Worm (Caenorhabditis elegans): ENCODE results near the gene glf-1.

Gene glf-1

ce11 chrIV:5884500-5884899 is 1.1 kb upstream of the glf-1 start, which contains the start of gene H04M03.11:
Gene H04M03.11 (minus strand): TSS chrIV:5884600.
- TF ChIP-seq ztf-29 (GFP tag; IDR thresholded peaks at IDR 0.05) (no peak), med-1 (GFP tag; optimal IDR thresholded peaks at IDR 0.05; ENCODE audit: insufficient read depth) (no peak)

- TF ChIP-seq ref-1 (GFP tag; conservative IDR thresholded peaks at IDR 0.05), result no peak
- no peak for TF ChIP-seq tab-1 (GFP tag; IDR thresholded peaks at IDR 0.05)
- no peak for TF ChIP-seq T22C8.4 (GFP tag; IDR thresholded peaks at IDR 0.05)
- no peak for TF ChIP-seq cog-1 (tag; optimal IDR thresholded peaks at IDR 0.05)
- TF ChIP-seq med-1 (GFP tag; optimal IDR thresholded peaks at IDR 0.05; ENCODE audit: insufficient read depth), result no peak
- no peak for TF ChIP-seq ztf-23 (GFP tag; IDR thresholded peaks at IDR 0.05)
- no peak for TF ChIP-seq flt-1 (GFP tag; IDR thresholded peaks at IDR 0.05)
Measured at ce11 chrIV:5886605-5887004, 970 bp downstream of the glf-1 start.

ce11 chrIV:5891265-5891664 is 5.6 kb downstream of the glf-1 start, which contains the start of gene H04M03.3:
Gene H04M03.3 (plus strand): TSS chrIV:5891565.
- TF ChIP-seq T22C8.4 (GFP tag; IDR thresholded peaks at IDR 0.05) (no peak), med-1 (GFP tag; optimal IDR thresholded peaks at IDR 0.05; ENCODE audit: insufficient read depth) (no peak)

ce11 chrIV:5895190-5895589 is 9.6 kb downstream of the glf-1 start, which contains the start of gene nspb-6:
Gene nspb-6 (plus strand): TSS chrIV:5895490.
- TF ChIP-seq flt-1 (GFP tag; IDR thresholded peaks at IDR 0.05) (no peak), tab-1 (GFP tag; IDR thresholded peaks at IDR 0.05) (no peak), cog-1 (tag; optimal IDR thresholded peaks at IDR 0.05) (no peak), ztf-29 (GFP tag; IDR thresholded peaks at IDR 0.05) (no peak), T22C8.4 (GFP tag; IDR thresholded peaks at IDR 0.05) (no peak), ztf-23 (GFP tag; IDR thresholded peaks at IDR 0.05) (no peak), klf-2 (GFP tag; conservative IDR thresholded peaks at IDR 0.05) (no peak)

ce11 chrIV:5896341-5896740 is 10.7 kb downstream of the glf-1 start, which contains the start of gene pck-3:
Gene pck-3 (plus strand): TSS chrIV:5896641.
- no peak for TF ChIP-seq ztf-23 (GFP tag; IDR thresholded peaks at IDR 0.05)
- no peak for TF ChIP-seq T22C8.4 (GFP tag; IDR thresholded peaks at IDR 0.05)
- no peak for TF ChIP-seq tab-1 (GFP tag; IDR thresholded peaks at IDR 0.05)
- TF ChIP-seq ref-1 (GFP tag; conservative IDR thresholded peaks at IDR 0.05), result no peak
- TF ChIP-seq med-1 (GFP tag; optimal IDR thresholded peaks at IDR 0.05; ENCODE audit: insufficient read depth), result no peak
- TF ChIP-seq cog-1 (tag; optimal IDR thresholded peaks at IDR 0.05), result no peak
- TF ChIP-seq ztf-29 (GFP tag; IDR thresholded peaks at IDR 0.05), result no peak
- TF ChIP-seq klf-2 (GFP tag; conservative IDR thresholded peaks at IDR 0.05), result no peak
- no peak for TF ChIP-seq flt-1 (GFP tag; IDR thresholded peaks at IDR 0.05)

ce11 chrIV:5902730-5903129 is 17.1 kb downstream of the glf-1 start:
- TF ChIP-seq ztf-29 (GFP tag; IDR thresholded peaks at IDR 0.05) (no peak), cog-1 (tag; optimal IDR thresholded peaks at IDR 0.05) (no peak), T22C8.4 (GFP tag; IDR thresholded peaks at IDR 0.05) (no peak), tab-1 (GFP tag; IDR thresholded peaks at IDR 0.05) (no peak), flt-1 (GFP tag; IDR thresholded peaks at IDR 0.05) (no peak), klf-2 (GFP tag; conservative IDR thresholded peaks at IDR 0.05) (no peak), ztf-23 (GFP tag; IDR thresholded peaks at IDR 0.05) (no peak), ref-1 (GFP tag; conservative IDR thresholded peaks at IDR 0.05) (no peak), med-1 (GFP tag; optimal IDR thresholded peaks at IDR 0.05; ENCODE audit: insufficient read depth) (no peak)

- no peak for TF ChIP-seq med-1 (GFP tag; optimal IDR thresholded peaks at IDR 0.05; ENCODE audit: insufficient read depth)
- no peak for TF ChIP-seq T22C8.4 (GFP tag; IDR thresholded peaks at IDR 0.05)
- no peak for TF ChIP-seq ztf-29 (GFP tag; IDR thresholded peaks at IDR 0.05)
- no peak for TF ChIP-seq cog-1 (tag; optimal IDR thresholded peaks at IDR 0.05)
- no peak for TF ChIP-seq tab-1 (GFP tag; IDR thresholded peaks at IDR 0.05)
- TF ChIP-seq ztf-23 (GFP tag; IDR thresholded peaks at IDR 0.05), result no peak
- no peak for TF ChIP-seq ref-1 (GFP tag; conservative IDR thresholded peaks at IDR 0.05)
- no peak for TF ChIP-seq flt-1 (GFP tag; IDR thresholded peaks at IDR 0.05)
- TF ChIP-seq klf-2 (GFP tag; conservative IDR thresholded peaks at IDR 0.05), result no peak
Measured at ce11 chrIV:5903305-5903778, 17.7 kb downstream of the glf-1 start, which contains the start of gene H04M03.12. Gene H04M03.12 (minus strand): TSS chrIV:5903355.

- TF ChIP-seq ref-1 (GFP tag; conservative IDR thresholded peaks at IDR 0.05), result no peak
- no peak for TF ChIP-seq flt-1 (GFP tag; IDR thresholded peaks at IDR 0.05)
- no peak for TF ChIP-seq T22C8.4 (GFP tag; IDR thresholded peaks at IDR 0.05)
- TF ChIP-seq ztf-23 (GFP tag; IDR thresholded peaks at IDR 0.05), result no peak
- TF ChIP-seq cog-1 (tag; optimal IDR thresholded peaks at IDR 0.05), result no peak
- no peak for TF ChIP-seq ztf-29 (GFP tag; IDR thresholded peaks at IDR 0.05)
- no peak for TF ChIP-seq tab-1 (GFP tag; IDR thresholded peaks at IDR 0.05)
- TF ChIP-seq klf-2 (GFP tag; conservative IDR thresholded peaks at IDR 0.05), result no peak
- TF ChIP-seq med-1 (GFP tag; optimal IDR thresholded peaks at IDR 0.05; ENCODE audit: insufficient read depth), result no peak
Measured at ce11 chrIV:5915152-5915551, 29.5 kb downstream of the glf-1 start.

- no peak for TF ChIP-seq ref-1 (GFP tag; conservative IDR thresholded peaks at IDR 0.05)
- no peak for TF ChIP-seq ztf-23 (GFP tag; IDR thresholded peaks at IDR 0.05)
- TF ChIP-seq ztf-29 (GFP tag; IDR thresholded peaks at IDR 0.05), result no peak
- TF ChIP-seq klf-2 (GFP tag; conservative IDR thresholded peaks at IDR 0.05), result no peak
- no peak for TF ChIP-seq flt-1 (GFP tag; IDR thresholded peaks at IDR 0.05)
- no peak for TF ChIP-seq med-1 (GFP tag; optimal IDR thresholded peaks at IDR 0.05; ENCODE audit: insufficient read depth)
- no peak for TF ChIP-seq T22C8.4 (GFP tag; IDR thresholded peaks at IDR 0.05)
- no peak for TF ChIP-seq tab-1 (GFP tag; IDR thresholded peaks at IDR 0.05)
- TF ChIP-seq cog-1 (tag; optimal IDR thresholded peaks at IDR 0.05), result no peak
Measured at ce11 chrIV:5917026-5917425, 31.4 kb downstream of the glf-1 start, which contains the start of gene dhhc-13. Gene dhhc-13 (plus strand): TSS chrIV:5917326.

ce11 chrIV:5923112-5923511 is 37.5 kb downstream of the glf-1 start:
- TF ChIP-seq ref-1 (GFP tag; conservative IDR thresholded peaks at IDR 0.05) (no peak), tab-1 (GFP tag; IDR thresholded peaks at IDR 0.05) (no peak), med-1 (GFP tag; optimal IDR thresholded peaks at IDR 0.05; ENCODE audit: insufficient read depth) (no peak), cog-1 (tag; optimal IDR thresholded peaks at IDR 0.05) (no peak), T22C8.4 (GFP tag; IDR thresholded peaks at IDR 0.05) (no peak), ztf-29 (GFP tag; IDR thresholded peaks at IDR 0.05) (no peak), klf-2 (GFP tag; conservative IDR thresholded peaks at IDR 0.05) (no peak)

All from whole organism, midembryonic.